Fruit fly (Drosophila melanogaster) whole organism, embryonic: ENCODE results near the gene CG11378.

ENCODE experiments used
- CG8478 ChIP-seq: fragments of >200 bp; optimal IDR thresholded peaks from 2 replicates; lab custom pipeline; 2018
- GATAe ChIP-seq: fragments of 200-800 bp; sonication (Bioruptor generic); conservative IDR thresholded peaks from 2 replicates; pipeline ENCODE4 v1.3.6; 2022; ENCODE audit warnings: missing biosample characterization, missing genetic modification characterization
- bcd ChIP-seq: fragments of 200-800 bp; sonication (Bioruptor generic); optimal IDR thresholded peaks from 2 replicates; lab custom pipeline; 2017; ENCODE audit warnings: missing biosample characterization, mild to moderate bottlenecking, missing genetic modification characterization
- tna ChIP-seq: fragments of 200-800 bp; sonication (Bioruptor generic); IDR thresholded peaks from 2 replicates; pipeline ENCODE4 v1.3.6; 2022; ENCODE audit warnings: missing biosample characterization, missing genetic modification characterization; ENCODE audit not compliant: partially characterized antibody
- tx ChIP-seq: fragments of 200-800 bp; sonication (Bioruptor generic); optimal IDR thresholded peaks from 2 replicates; lab custom pipeline; 2016; ENCODE audit warnings: missing biosample characterization, missing genetic modification characterization

dm6 chrX:1171018-1171417, 390 bp downstream of the CG11378 start:
- TF ChIP-seq bcd (GFP tag; lab: Kevin White, UChicago): peak; percentile 43
- TF ChIP-seq tx: no peak
- TF ChIP-seq GATAe: peak; percentile 62
- TF ChIP-seq tna (GFP tag; lab: Robert Waterston, UW): no peak
- no peak for TF ChIP-seq CG8478 (lab: Kevin White, UChicago)
